Fruit fly (Drosophila melanogaster) whole organism, prepupa: ENCODE measurements around the gene tsl.

Experiments
- CG10669 ChIP-seq: fragments of 200-800 bp; sonication (Bioruptor generic); optimal IDR thresholded peaks from 3 replicates; lab custom pipeline; 2018; ENCODE audit warnings: missing biosample characterization, mild to moderate bottlenecking, missing genetic modification characterization, moderate library complexity
- CG15336 ChIP-seq: fragments of 200-800 bp; sonication (Bioruptor generic); IDR thresholded peaks from 2 replicates; pipeline ENCODE4 v1.3.6; 2022; ENCODE audit warnings: missing biosample characterization, missing genetic modification characterization
- CG1621 ChIP-seq: fragments of 200-800 bp; sonication (Bioruptor generic); optimal IDR thresholded peaks from 3 replicates; lab custom pipeline; 2018; ENCODE audit warnings: missing biosample characterization, mild to moderate bottlenecking, missing genetic modification characterization
- CG16779 ChIP-seq: fragments of 200-800 bp; sonication (Bioruptor generic); optimal IDR thresholded peaks from 3 replicates; lab custom pipeline; 2017; ENCODE audit warnings: missing biosample characterization, mild to moderate bottlenecking, missing genetic modification characterization
- CG31627 ChIP-seq: fragments of 200-800 bp; sonication (Bioruptor generic); optimal IDR thresholded peaks from 3 replicates; lab custom pipeline; 2016; ENCODE audit warnings: missing biosample characterization, missing genetic modification characterization
- CG32006 ChIP-seq: fragments of 200-800 bp; sonication (Bioruptor generic); optimal IDR thresholded peaks from 3 replicates; lab custom pipeline; 2017; ENCODE audit warnings: missing biosample characterization, mild to moderate bottlenecking, missing genetic modification characterization
- CG3919 ChIP-seq: fragments of 200-800 bp; sonication (Bioruptor generic); optimal IDR thresholded peaks from 3 replicates; lab custom pipeline; 2016; ENCODE audit warnings: missing biosample characterization, missing genetic modification characterization
- CG4318 ChIP-seq: fragments of 200-800 bp; sonication (Bioruptor generic); optimal IDR thresholded peaks from 3 replicates; lab custom pipeline; 2017; ENCODE audit warnings: missing biosample characterization, mild to moderate bottlenecking, missing genetic modification characterization
- CG6163 ChIP-seq: fragments of 200-800 bp; sonication (Bioruptor generic); IDR thresholded peaks from 3 replicates; pipeline ENCODE4 v1.3.6; 2022; ENCODE audit warnings: missing biosample characterization, missing genetic modification characterization
- CG6792 ChIP-seq: fragments of 200-800 bp; sonication (Bioruptor generic); optimal IDR thresholded peaks from 3 replicates; lab custom pipeline; 2016; ENCODE audit warnings: missing biosample characterization, missing genetic modification characterization
- CG6808 ChIP-seq: fragments of 200-800 bp; sonication (Bioruptor generic); optimal IDR thresholded peaks from 3 replicates; lab custom pipeline; 2017; ENCODE audit warnings: missing biosample characterization, missing genetic modification characterization, mild to moderate bottlenecking, moderate library complexity, missing genetic modification reagents
- CG6854 ChIP-seq: fragments of 200-800 bp; sonication (Bioruptor generic); optimal IDR thresholded peaks from 2 replicates; lab custom pipeline; 2017; ENCODE audit warnings: missing biosample characterization, mild to moderate bottlenecking, missing genetic modification characterization
- CG8119 ChIP-seq: fragments of 200-800 bp; sonication (Bioruptor generic); IDR thresholded peaks from 3 replicates; pipeline ENCODE4 v1.3.6; 2022; ENCODE audit warnings: missing biosample characterization, missing genetic modification characterization
- CG8319 ChIP-seq: fragments of 200-800 bp; sonication (Bioruptor generic); optimal IDR thresholded peaks from 3 replicates; lab custom pipeline; 2016; ENCODE audit warnings: missing biosample characterization, missing genetic modification characterization
- CG8632 ChIP-seq: fragments of 200-800 bp; sonication (Bioruptor generic); optimal IDR thresholded peaks from 3 replicates; lab custom pipeline; 2016; ENCODE audit warnings: missing biosample characterization, missing genetic modification characterization
- CG9139 ChIP-seq: fragments of 200-800 bp; sonication (Bioruptor generic); optimal IDR thresholded peaks from 3 replicates; lab custom pipeline; 2017; ENCODE audit warnings: missing biosample characterization, mild to moderate bottlenecking, missing genetic modification characterization
- Eip75B ChIP-seq: fragments of 200-800 bp; sonication (Bioruptor generic); optimal IDR thresholded peaks from 3 replicates; lab custom pipeline; 2016; ENCODE audit warnings: missing biosample characterization, missing genetic modification characterization
- Eip78C ChIP-seq: fragments of 200-800 bp; sonication (Bioruptor generic); peaks from one replicate; lab custom pipeline; 2016; ENCODE audit warnings: missing biosample characterization, missing genetic modification characterization
- Ets21C ChIP-seq: fragments of 200-800 bp; sonication (Bioruptor generic); optimal IDR thresholded peaks from 3 replicates; lab custom pipeline; 2016; ENCODE audit warnings: missing biosample characterization, missing genetic modification characterization
- Gug ChIP-seq: fragments of 200-800 bp; sonication (Bioruptor generic); IDR thresholded peaks from 2 replicates; pipeline ENCODE4 v1.3.6; 2022; ENCODE audit warnings: missing biosample characterization, missing genetic modification characterization
- Hr38 ChIP-seq: sonication (Bioruptor generic); optimal IDR thresholded peaks from 2 replicates; lab custom pipeline; 2016; ENCODE audit warnings: missing biosample characterization, missing genetic modification characterization
- Hr39 ChIP-seq: fragments of 200-800 bp; sonication (Bioruptor generic); optimal IDR thresholded peaks from 2 replicates; lab custom pipeline; 2016; ENCODE audit warnings: missing biosample characterization, missing genetic modification characterization
- Hr4 ChIP-seq: fragments of 200-800 bp; sonication (Bioruptor generic); optimal IDR thresholded peaks from 3 replicates; lab custom pipeline; 2016; ENCODE audit warnings: missing biosample characterization, missing genetic modification characterization
- Lpt ChIP-seq: fragments of 200-800 bp; sonication (Bioruptor generic); optimal IDR thresholded peaks from 3 replicates; lab custom pipeline; 2016; ENCODE audit warnings: missing biosample characterization, missing genetic modification characterization
- Met ChIP-seq: fragments of 200-800 bp; sonication (Bioruptor generic); optimal IDR thresholded peaks from 3 replicates; lab custom pipeline; 2016; ENCODE audit warnings: missing biosample characterization, missing genetic modification characterization
- OdsH ChIP-seq: fragments of 200-800 bp; sonication (Bioruptor generic); optimal IDR thresholded peaks from 3 replicates; lab custom pipeline; 2016; ENCODE audit warnings: missing biosample characterization, missing genetic modification characterization
- Smox ChIP-seq: fragments of 200-800 bp; sonication (Bioruptor generic); optimal IDR thresholded peaks from 3 replicates; lab custom pipeline; 2016; ENCODE audit warnings: missing biosample characterization, missing genetic modification characterization
- Sox102F ChIP-seq: fragments of 200-800 bp; sonication (Bioruptor generic); optimal IDR thresholded peaks from 2 replicates; lab custom pipeline; 2016; ENCODE audit warnings: missing biosample characterization, mild to moderate bottlenecking, missing genetic modification characterization
- Sox14 ChIP-seq: fragments of 200-800 bp; sonication (Bioruptor generic); optimal IDR thresholded peaks from 3 replicates; lab custom pipeline; 2016; ENCODE audit warnings: missing biosample characterization, missing genetic modification characterization
- Sox15 ChIP-seq: fragments of 200-800 bp; sonication (Bioruptor generic); optimal IDR thresholded peaks from 3 replicates; lab custom pipeline; 2016; ENCODE audit warnings: missing biosample characterization, missing genetic modification characterization
- achi ChIP-seq: fragments of 200-800 bp; sonication (Bioruptor generic); optimal IDR thresholded peaks from 3 replicates; lab custom pipeline; 2016; ENCODE audit warnings: missing biosample characterization, missing genetic modification characterization
- acj6 ChIP-seq: fragments of 200-800 bp; sonication (Bioruptor generic); optimal IDR thresholded peaks from 3 replicates; lab custom pipeline; 2016; ENCODE audit warnings: missing biosample characterization, missing genetic modification characterization
- cyc ChIP-seq: fragments of 200-800 bp; sonication (Bioruptor generic); optimal IDR thresholded peaks from 3 replicates; lab custom pipeline; 2016; ENCODE audit warnings: missing biosample characterization, missing genetic modification characterization
- dac ChIP-seq: fragments of 200-800 bp; sonication (Bioruptor generic); optimal IDR thresholded peaks from 2 replicates; lab custom pipeline; 2017; ENCODE audit warnings: missing biosample characterization, mild to moderate bottlenecking, missing genetic modification characterization
- dsx ChIP-seq: fragments of 200-800 bp; optimal IDR thresholded peaks from 3 replicates; lab custom pipeline; 2019; ENCODE audit warnings: missing biosample characterization, mild to moderate bottlenecking, missing genetic modification characterization, moderate library complexity; ENCODE audit not compliant: poor library complexity, severe bottlenecking
- eg ChIP-seq: fragments of 200-800 bp; sonication (Bioruptor generic); IDR thresholded peaks from 3 replicates; pipeline ENCODE4 v1.3.6; 2022; ENCODE audit warnings: missing biosample characterization, missing genetic modification characterization
- esn ChIP-seq: fragments of 200-800 bp; sonication (Bioruptor generic); optimal IDR thresholded peaks from 2 replicates; lab custom pipeline; 2016; ENCODE audit warnings: missing biosample characterization, mild to moderate bottlenecking, missing genetic modification characterization, moderate library complexity
- fd85E ChIP-seq: fragments of 200-800 bp; sonication (Bioruptor generic); optimal IDR thresholded peaks from 3 replicates; lab custom pipeline; 2016; ENCODE audit warnings: missing biosample characterization, missing genetic modification characterization
- lz ChIP-seq: fragments of 200-800 bp; sonication (Bioruptor generic); optimal IDR thresholded peaks from 3 replicates; lab custom pipeline; 2016; ENCODE audit warnings: missing biosample characterization, missing genetic modification characterization
- pdm3 ChIP-seq: fragments of 200-800 bp; sonication (Bioruptor generic); optimal IDR thresholded peaks from 3 replicates; lab custom pipeline; 2016; ENCODE audit warnings: missing biosample characterization, missing genetic modification characterization
- spab ChIP-seq: fragments of 200-800 bp; sonication (Bioruptor generic); optimal IDR thresholded peaks from 2 replicates; lab custom pipeline; 2017; ENCODE audit warnings: missing biosample characterization, mild to moderate bottlenecking, missing genetic modification characterization, missing genetic modification reagents
- ss ChIP-seq, 2 experiments: fragments of 200-800 bp; sonication (Bioruptor generic); optimal IDR thresholded peaks; 2 replicates in 1 of 2; 3 replicates in 1 of 2; lab custom pipeline; 2017 to 2018; ENCODE audit warnings: mild to moderate bottlenecking in 2 of 2, missing biosample characterization in 2 of 2, missing genetic modification characterization in 2 of 2, moderate library complexity in 1 of 2
- svp ChIP-seq: fragments of 200-800 bp; sonication (Bioruptor generic); peaks from one replicate; lab custom pipeline; 2016; ENCODE audit warnings: missing biosample characterization, missing genetic modification characterization
- topi ChIP-seq: fragments of 200-800 bp; sonication (Bioruptor generic); optimal IDR thresholded peaks from 3 replicates; lab custom pipeline; 2016; ENCODE audit warnings: missing biosample characterization, missing genetic modification characterization
- vri ChIP-seq: fragments of 200-800 bp; sonication (Bioruptor generic); optimal IDR thresholded peaks from 3 replicates; lab custom pipeline; 2016; ENCODE audit warnings: missing biosample characterization, mild to moderate bottlenecking, missing genetic modification characterization

Gene tsl

dm6 chr3R:21732901-21733300, 49.4 kb downstream of the tsl start (continued):
- TF ChIP-seq dsx (GFP tag; lab: Kevin White, UChicago), result peak; percentile 40
- TF ChIP-seq CG6792 (GFP tag; lab: Kevin White, UChicago), result peak; percentile 54
- peak; percentile 57 for TF ChIP-seq esn (GFP tag; lab: Kevin White, UChicago)
- TF ChIP-seq CG3919 (GFP tag; lab: Kevin White, UChicago), result peak; percentile 51
- TF ChIP-seq CG9139, result no peak
- TF ChIP-seq Sox15 (GFP tag; lab: Kevin White, UChicago), result peak; percentile 28
- peak; percentile 70 for TF ChIP-seq OdsH (GFP tag; lab: Kevin White, UChicago)
- peak; percentile 92 for TF ChIP-seq CG15336
- TF ChIP-seq Eip78C, result peak; percentile 93
- TF ChIP-seq CG10669 (GFP tag; lab: Kevin White, UChicago), result no peak
- peak; percentile 68 for TF ChIP-seq Lpt
- peak; percentile 74 for TF ChIP-seq CG4318
- TF ChIP-seq dac, result peak; percentile 74
- TF ChIP-seq CG6854 (GFP tag; lab: Kevin White, UChicago), result no peak
- TF ChIP-seq CG31627 (GFP tag; lab: Kevin White, UChicago), result peak; percentile 46
- TF ChIP-seq Smox (GFP tag; lab: Kevin White, UChicago), result peak; percentile 57
- peak; percentile 62 for TF ChIP-seq Gug (GFP tag; lab: Robert Waterston, UW)
- TF ChIP-seq Hr39 (GFP tag; lab: Kevin White, UChicago), result peak; percentile 56
- no peak for TF ChIP-seq fd85E (GFP tag; lab: Kevin White, UChicago)
- no peak for TF ChIP-seq ss (GFP tag; optimal IDR thresholded peaks at IDR 0.05; lab: Kevin White, UChicago)
- TF ChIP-seq svp, result peak; percentile 54
- peak; percentile 76 for TF ChIP-seq pdm3 (GFP tag; lab: Kevin White, UChicago)
- peak; percentile 59 for TF ChIP-seq Met (GFP tag; lab: Kevin White, UChicago)
- TF ChIP-seq Eip75B, result peak; percentile 54
- no peak for TF ChIP-seq CG1621 (tag; lab: Kevin White, UChicago)
- TF ChIP-seq CG6163 (GFP tag; lab: Robert Waterston, UW), result peak; percentile 87
- peak; percentile 70 for TF ChIP-seq acj6 (GFP tag; lab: Kevin White, UChicago)
- peak; percentile 34 for TF ChIP-seq lz (GFP tag; lab: Kevin White, UChicago)
- peak; percentile 29 for TF ChIP-seq Sox102F (GFP tag; lab: Kevin White, UChicago)
- peak; percentile 51 for TF ChIP-seq Sox14 (GFP tag; lab: Kevin White, UChicago)
- TF ChIP-seq CG8632 (GFP tag; lab: Kevin White, UChicago), result peak; percentile 46
- no peak for TF ChIP-seq CG6808 (GFP tag; lab: Kevin White, UChicago)
- peak; percentile 14 for TF ChIP-seq spab (GFP tag; lab: Kevin White, UChicago)
- peak; percentile 43 for TF ChIP-seq cyc (GFP tag; lab: Kevin White, UChicago)
- TF ChIP-seq vri, result peak; percentile 18
- peak; percentile 22 for TF ChIP-seq topi (GFP tag; lab: Kevin White, UChicago)
- TF ChIP-seq, all 60 proteins: peak for 47

dm6 chr3R:21731682-21732081, 50.7 kb downstream of the tsl start:
- peak; percentile 23 for TF ChIP-seq pdm3 (GFP tag; lab: Kevin White, UChicago)
- no peak for TF ChIP-seq CG16779 (tag; lab: Kevin White, UChicago)
- peak; percentile 73 for TF ChIP-seq CG32006 (GFP tag; lab: Kevin White, UChicago)
- peak; percentile 10 for TF ChIP-seq achi (GFP tag; lab: Kevin White, UChicago)
- peak; percentile 74 for TF ChIP-seq CG8119 (GFP tag; lab: Robert Waterston, UW)
- peak; percentile 39; the same call in 1 of the 2 replicates for TF ChIP-seq Gug (GFP tag; lab: Robert Waterston, UW)
- TF ChIP-seq CG15336, result peak; percentile 72
- TF ChIP-seq Eip78C, result peak; percentile 59
- peak; percentile 71 for TF ChIP-seq Hr4 (GFP tag; lab: Kevin White, UChicago)
- no peak for TF ChIP-seq CG8319 (GFP tag; lab: Kevin White, UChicago)
- TF ChIP-seq Ets21C (GFP tag; lab: Kevin White, UChicago), result no peak
- TF ChIP-seq CG6163 (GFP tag; lab: Robert Waterston, UW), result 0 out of 3 replicates have a peak, but pooled peaks have one; percentile 42
- TF ChIP-seq eg (GFP tag; lab: Robert Waterston, UW), result peak; percentile 57; the same call in 2 of the 3 replicates
- TF ChIP-seq dsx (GFP tag; lab: Kevin White, UChicago), result peak; percentile 8
- peak; percentile 41 for TF ChIP-seq CG4318
- no peak for TF ChIP-seq Hr38 (GFP tag; lab: Kevin White, UChicago)
